Fruit fly (Drosophila melanogaster) whole organism, embryonic: ENCODE measurements around the gene CG31219.
A peak's percentile ranks its signal among the peaks of the same experiment; 100 is the strongest.

ENCODE experiments used
- BEAF-32 ChIP-seq: fragments of 200-800 bp; sonication (Bioruptor generic); optimal IDR thresholded peaks from 3 replicates; lab custom pipeline; 2017; ENCODE audit warnings: missing biosample characterization, missing genetic modification characterization, mild to moderate bottlenecking, moderate library complexity, missing genetic modification reagents
- Bgb ChIP-seq: fragments of 200-800 bp; sonication (Bioruptor generic); IDR thresholded peaks from 2 replicates; pipeline ENCODE4 v1.3.6; 2022; ENCODE audit warnings: missing biosample characterization, missing genetic modification characterization; ENCODE audit not compliant: partially characterized antibody
- CG1024 ChIP-seq: fragments of 200-800 bp; sonication (Bioruptor generic); IDR thresholded peaks from 2 replicates; pipeline ENCODE4 v1.3.6; 2022; ENCODE audit warnings: missing biosample characterization, missing genetic modification characterization
- CG10431 ChIP-seq: fragments of 200-800 bp; sonication (Bioruptor generic); optimal IDR thresholded peaks from 3 replicates; lab custom pipeline; 2018; ENCODE audit warnings: missing biosample characterization, mild to moderate bottlenecking, missing genetic modification characterization
- CG10543 ChIP-seq: fragments of 200-800 bp; sonication (Bioruptor generic); optimal IDR thresholded peaks from 3 replicates; lab custom pipeline; 2017; ENCODE audit warnings: missing biosample characterization, mild to moderate bottlenecking, missing genetic modification characterization, moderate library complexity
- CG10959 ChIP-seq: fragments of 200-800 bp; sonication (Bioruptor generic); IDR thresholded peaks from 2 replicates; pipeline ENCODE4 v1.3.6; 2022; ENCODE audit warnings: missing biosample characterization, missing genetic modification characterization
- CG12104 ChIP-seq: fragments of 200-800 bp; sonication (Bioruptor generic); optimal IDR thresholded peaks from 3 replicates; lab custom pipeline; 2016; ENCODE audit warnings: missing biosample characterization, missing genetic modification characterization
- CG12299 ChIP-seq: fragments of 200-800 bp; sonication (Bioruptor generic); optimal IDR thresholded peaks from 2 replicates; lab custom pipeline; 2018; ENCODE audit warnings: missing biosample characterization, mild to moderate bottlenecking, missing genetic modification characterization
- CG12744 ChIP-seq: fragments of 200-800 bp; sonication (Bioruptor generic); optimal IDR thresholded peaks from 2 replicates; lab custom pipeline; 2016; ENCODE audit warnings: missing biosample characterization, missing genetic modification characterization
- CG13296 ChIP-seq: fragments of 200-800 bp; sonication (Bioruptor generic); optimal IDR thresholded peaks from 3 replicates; lab custom pipeline; 2018; ENCODE audit warnings: missing biosample characterization, mild to moderate bottlenecking, missing genetic modification characterization
- CG13624 ChIP-seq: fragments of 200-800 bp; sonication (Bioruptor generic); optimal IDR thresholded peaks from 2 replicates; lab custom pipeline; 2016; ENCODE audit warnings: missing biosample characterization, missing genetic modification characterization
- CG14667 ChIP-seq: fragments of 200-800 bp; sonication (Bioruptor generic); IDR thresholded peaks from 2 replicates; pipeline ENCODE4 v1.3.6; 2022; ENCODE audit warnings: missing biosample characterization, missing genetic modification characterization
- CG18619 ChIP-seq: fragments of 200-800 bp; sonication (Bioruptor generic); optimal IDR thresholded peaks from 3 replicates; lab custom pipeline; 2017; ENCODE audit warnings: missing biosample characterization, mild to moderate bottlenecking, missing genetic modification characterization
- CG3995 ChIP-seq: fragments of 200-800 bp; sonication (Bioruptor generic); optimal IDR thresholded peaks from 3 replicates; lab custom pipeline; 2016; ENCODE audit warnings: missing biosample characterization, missing genetic modification characterization
- CG4360 ChIP-seq: fragments of 200-800 bp; sonication (Bioruptor generic); IDR thresholded peaks from 2 replicates; pipeline ENCODE4 v1.3.6; 2022; ENCODE audit warnings: missing biosample characterization, missing genetic modification characterization
- CG4730 ChIP-seq: fragments of 200-800 bp; sonication (Bioruptor generic); IDR thresholded peaks from 2 replicates; pipeline ENCODE4 v1.3.6; 2022; ENCODE audit warnings: missing biosample characterization, missing genetic modification characterization
- CG7745 ChIP-seq: fragments of 200-800 bp; sonication (Bioruptor generic); optimal IDR thresholded peaks from 2 replicates; lab custom pipeline; 2018; ENCODE audit warnings: missing biosample characterization, mild to moderate bottlenecking, missing genetic modification characterization, moderate library complexity
- CG7963 ChIP-seq: fragments of 200-800 bp; sonication (Bioruptor generic); IDR thresholded peaks from 3 replicates; pipeline ENCODE4 v1.3.6; 2022; ENCODE audit warnings: missing biosample characterization, missing genetic modification characterization; ENCODE audit not compliant: partially characterized antibody
- CG7987 ChIP-seq: fragments of 200-800 bp; sonication (Bioruptor generic); optimal IDR thresholded peaks from 2 replicates; lab custom pipeline; 2018; ENCODE audit warnings: missing biosample characterization, mild to moderate bottlenecking, missing genetic modification characterization, moderate library complexity
- Dip2 ChIP-seq: fragments of 200-800 bp; sonication (Bioruptor generic); IDR thresholded peaks from 2 replicates; pipeline ENCODE4 v1.3.6; 2022; ENCODE audit warnings: missing biosample characterization, missing genetic modification characterization
- ERR ChIP-seq: fragments of 200-800 bp; sonication (Bioruptor generic); optimal IDR thresholded peaks from 2 replicates; lab custom pipeline; 2016; ENCODE audit warnings: missing biosample characterization, missing genetic modification characterization
- Elba2 ChIP-seq: fragments of 200-800 bp; sonication (Bioruptor generic); optimal IDR thresholded peaks from 3 replicates; lab custom pipeline; 2016; ENCODE audit warnings: missing biosample characterization, missing genetic modification characterization
- Hey ChIP-seq: fragments of 200-800 bp; sonication (Bioruptor generic); optimal IDR thresholded peaks from 3 replicates; lab custom pipeline; 2018; ENCODE audit warnings: missing biosample characterization, mild to moderate bottlenecking, missing genetic modification characterization
- Hr39 ChIP-seq: fragments of >200 bp; optimal IDR thresholded peaks from 2 replicates; lab custom pipeline; 2017
- Kr ChIP-seq: fragments of 200-800 bp; sonication (Bioruptor generic); optimal IDR thresholded peaks from 2 replicates; lab custom pipeline; 2017; ENCODE audit warnings: missing biosample characterization, mild to moderate bottlenecking, missing genetic modification characterization
- Oaz ChIP-seq: fragments of 200-800 bp; sonication (Bioruptor generic); IDR thresholded peaks from 2 replicates; pipeline ENCODE4 v1.3.6; 2022; ENCODE audit warnings: missing biosample characterization, missing genetic modification characterization
- Poxn ChIP-seq: fragments of 200-800 bp; sonication (Bioruptor generic); IDR thresholded peaks from 2 replicates; pipeline ENCODE4 v1.3.6; 2022; ENCODE audit warnings: missing biosample characterization, missing genetic modification characterization
- Ravus ChIP-seq: fragments of 200-800 bp; sonication (Bioruptor generic); IDR thresholded peaks from 2 replicates; pipeline ENCODE4 v1.3.6; 2022; ENCODE audit warnings: missing biosample characterization, missing genetic modification characterization
- aop ChIP-seq: fragments of 200-800 bp; sonication (Bioruptor generic); IDR thresholded peaks from 2 replicates; pipeline ENCODE4 v1.3.6; 2022; ENCODE audit warnings: missing biosample characterization, missing genetic modification characterization
- ara ChIP-seq: fragments of 200-800 bp; sonication (Bioruptor generic); IDR thresholded peaks from 2 replicates; pipeline ENCODE4 v1.3.6; 2022; ENCODE audit warnings: missing biosample characterization, missing genetic modification characterization
- az2 ChIP-seq: fragments of 200-800 bp; sonication (Bioruptor generic); optimal IDR thresholded peaks from 3 replicates; lab custom pipeline; 2016; ENCODE audit warnings: missing biosample characterization, missing genetic modification characterization
- bab2 ChIP-seq: fragments of 200-800 bp; sonication (Bioruptor generic); optimal IDR thresholded peaks from 2 replicates; lab custom pipeline; 2016; ENCODE audit warnings: missing biosample characterization, missing genetic modification characterization
- bsh ChIP-seq, 2 experiments: fragments of 200-800 bp; sonication (Bioruptor generic); optimal IDR thresholded peaks; 2 replicates each; lab custom pipeline; 2017 to 2018; ENCODE audit warnings: mild to moderate bottlenecking in 2 of 2, missing biosample characterization in 2 of 2, missing genetic modification characterization in 2 of 2, moderate library complexity in 1 of 2
- cad ChIP-seq: fragments of >200 bp; optimal IDR thresholded peaks from 2 replicates; lab custom pipeline; 2017; ENCODE audit warnings: missing biosample characterization, missing genetic modification characterization
- crol ChIP-seq: fragments of 200-800 bp; sonication (Bioruptor generic); IDR thresholded peaks from 2 replicates; pipeline ENCODE4 v1.3.6; 2022; ENCODE audit warnings: missing biosample characterization, missing genetic modification characterization
- ewg ChIP-seq: fragments of 200-800 bp; sonication (Bioruptor generic); optimal IDR thresholded peaks from 3 replicates; lab custom pipeline; 2017; ENCODE audit warnings: mild to moderate bottlenecking, missing biosample characterization, missing genetic modification reagents, missing genetic modification characterization
- gce ChIP-seq: fragments of 200-800 bp; sonication (Bioruptor generic); IDR thresholded peaks from 3 replicates; pipeline ENCODE4 v1.3.6; 2022; ENCODE audit warnings: missing biosample characterization, missing genetic modification characterization
- gcm ChIP-seq: fragments of 200-800 bp; sonication (Bioruptor generic); optimal IDR thresholded peaks from 2 replicates; lab custom pipeline; 2019; ENCODE audit warnings: missing biosample characterization, mild to moderate bottlenecking, missing genetic modification characterization, moderate library complexity
- maf-S ChIP-seq: fragments of 200-800 bp; sonication (Bioruptor generic); optimal IDR thresholded peaks from 2 replicates; lab custom pipeline; 2016; ENCODE audit warnings: missing biosample characterization, missing genetic modification characterization
- onecut ChIP-seq: fragments of 200-800 bp; sonication (Bioruptor generic); IDR thresholded peaks from 2 replicates; pipeline ENCODE4 v1.3.6; 2022; ENCODE audit warnings: missing biosample characterization, missing genetic modification characterization
- phol ChIP-seq: fragments of 200-800 bp; sonication (Bioruptor generic); optimal IDR thresholded peaks from 3 replicates; lab custom pipeline; 2018; ENCODE audit warnings: missing biosample characterization, mild to moderate bottlenecking, missing genetic modification characterization, moderate library complexity
- salm ChIP-seq: fragments of 200-800 bp; sonication (Bioruptor generic); optimal IDR thresholded peaks from 2 replicates; lab custom pipeline; 2018; ENCODE audit warnings: missing biosample characterization, mild to moderate bottlenecking, missing genetic modification characterization
- ssp ChIP-seq: fragments of 200-800 bp; sonication (Bioruptor generic); IDR thresholded peaks from 2 replicates; pipeline ENCODE4 v1.3.6; 2022; ENCODE audit warnings: missing biosample characterization, missing genetic modification characterization
- stwl ChIP-seq: fragments of 200-800 bp; sonication (Bioruptor generic); optimal IDR thresholded peaks from 3 replicates; lab custom pipeline; 2018; ENCODE audit warnings: missing biosample characterization, mild to moderate bottlenecking, missing genetic modification characterization, moderate library complexity
- trh ChIP-seq: fragments of 200-800 bp; sonication (Bioruptor generic); optimal IDR thresholded peaks from 2 replicates; lab custom pipeline; 2016; ENCODE audit warnings: missing biosample characterization, missing genetic modification characterization
- twi ChIP-seq: fragments of 200-800 bp; optimal IDR thresholded peaks from 2 replicates; lab custom pipeline; 2019; ENCODE audit warnings: missing biosample characterization, mild to moderate bottlenecking, missing genetic modification characterization, moderate library complexity
- unpg ChIP-seq: fragments of 200-800 bp; sonication (Bioruptor generic); optimal IDR thresholded peaks from 3 replicates; lab custom pipeline; 2018; ENCODE audit warnings: missing biosample characterization, mild to moderate bottlenecking, missing genetic modification characterization, moderate library complexity
- vfl ChIP-seq: fragments of 200-800 bp; sonication (Bioruptor generic); optimal IDR thresholded peaks from 2 replicates; lab custom pipeline; 2016; ENCODE audit warnings: missing biosample characterization, missing genetic modification characterization
- vvl ChIP-seq: fragments of 200-800 bp; sonication (Bioruptor generic); IDR thresholded peaks from 2 replicates; pipeline ENCODE4 v1.3.6; 2022; ENCODE audit warnings: missing biosample characterization, missing genetic modification characterization
- zen ChIP-seq: fragments of 200-800 bp; sonication (Bioruptor generic); optimal IDR thresholded peaks from 3 replicates; lab custom pipeline; 2018; ENCODE audit warnings: missing biosample characterization, mild to moderate bottlenecking, missing genetic modification characterization, moderate library complexity

Gene CG31219

DNA sequence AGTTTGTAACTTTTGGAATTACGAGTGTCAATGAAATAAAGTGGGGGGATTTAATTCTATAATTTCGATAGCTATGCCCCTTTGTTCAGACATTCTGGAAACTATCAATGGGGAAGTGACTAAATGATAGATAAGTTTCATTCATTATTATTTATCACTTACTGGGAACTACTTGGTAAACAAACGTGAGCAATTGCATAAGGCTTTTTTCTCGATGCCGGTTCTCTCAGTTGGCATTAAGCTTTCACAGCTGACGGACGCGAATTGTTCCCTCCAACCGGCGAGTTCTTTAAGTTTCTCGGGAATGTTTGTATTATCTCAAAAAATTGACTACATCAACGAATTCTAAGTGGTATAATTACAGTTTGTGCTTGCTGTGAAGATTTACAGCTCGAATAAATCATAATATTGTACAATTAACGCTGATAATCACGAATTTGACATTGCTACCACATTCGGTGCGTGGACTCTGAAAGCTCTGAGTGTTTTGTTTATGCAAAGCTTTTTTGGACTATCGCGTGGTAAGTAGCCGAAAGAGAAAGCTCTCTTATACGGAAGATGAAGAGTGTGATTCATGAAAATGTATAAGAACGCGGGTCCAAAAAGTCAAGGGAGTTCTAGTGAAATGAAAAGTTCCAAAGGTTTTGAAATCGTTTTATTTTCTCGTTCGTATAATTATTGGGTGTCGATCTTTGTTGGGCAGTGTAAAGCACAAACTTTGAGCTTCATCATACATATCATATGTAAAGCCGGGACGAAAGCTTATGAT lies 20.6 kb downstream of the CG31219 start, which contains the start of gene Naam (continued):
- TF ChIP-seq gcm (GFP tag; lab: Kevin White, UChicago), result peak; percentile 73
- peak; percentile 57 for TF ChIP-seq phol (tag; lab: Kevin White, UChicago)
- peak; percentile 64 for TF ChIP-seq bab2 (GFP tag; lab: Kevin White, UChicago)
- TF ChIP-seq ssp (GFP tag; lab: Robert Waterston, UW), result no peak
- no peak for TF ChIP-seq crol
- peak; percentile 22 for TF ChIP-seq CG12299 (tag; lab: Kevin White, UChicago)
- TF ChIP-seq stwl (tag; lab: Kevin White, UChicago), result no peak
- peak; percentile 1 for TF ChIP-seq BEAF-32
- peak; percentile 58 for TF ChIP-seq CG3995 (GFP tag; lab: Kevin White, UChicago)
- peak; percentile 64 for TF ChIP-seq CG7987 (GFP tag; lab: Kevin White, UChicago)
- TF ChIP-seq CG4730 (GFP tag; lab: Robert Waterston, UW), result 0 out of 2 replicates have a peak, but pooled peaks have one; percentile 33
- no peak for TF ChIP-seq Hr39 (lab: Kevin White, UChicago)
- TF ChIP-seq gce (GFP tag; lab: Robert Waterston, UW), result peak; percentile 54; the same call in 1 of the 3 replicates
- no peak for TF ChIP-seq Hey (tag; lab: Kevin White, UChicago)
- TF ChIP-seq CG10959, result no peak
- TF ChIP-seq CG10543 (GFP tag; lab: Kevin White, UChicago), result peak; percentile 78
- TF ChIP-seq Kr, result no peak
- TF ChIP-seq unpg (GFP tag; lab: Kevin White, UChicago), result peak; percentile 85
- TF ChIP-seq CG7745, result no peak
- peak; percentile 57 for TF ChIP-seq CG1024
- TF ChIP-seq maf-S, result peak; percentile 62
- no peak for TF ChIP-seq aop (GFP tag; lab: Robert Waterston, UW)
- TF ChIP-seq salm (tag; lab: Kevin White, UChicago), result peak; percentile 67
- peak; percentile 89 for TF ChIP-seq CG13624 (GFP tag; lab: Kevin White, UChicago)
- no peak for TF ChIP-seq Elba2 (GFP tag; lab: Kevin White, UChicago)
- no peak for TF ChIP-seq trh (GFP tag; lab: Kevin White, UChicago)
- no peak for TF ChIP-seq CG7963 (GFP tag; lab: Robert Waterston, UW)
- peak in 1 of 2 experiments; percentile 81 for TF ChIP-seq bsh (GFP tag; optimal IDR thresholded peaks at IDR 0.05; lab: Kevin White, UChicago)
- TF ChIP-seq CG4360 (GFP tag; lab: Robert Waterston, UW), result no peak
- peak; percentile 35 for TF ChIP-seq CG12104
- TF ChIP-seq Ravus (GFP tag; lab: Robert Waterston, UW), result peak; percentile 8; the same call in 1 of the 2 replicates
- peak; percentile 60; the same call in 1 of the 2 replicates for TF ChIP-seq onecut
- no peak for TF ChIP-seq Dip2 (GFP tag; lab: Robert Waterston, UW)
- no peak for TF ChIP-seq CG10431
- no peak for TF ChIP-seq Poxn (GFP tag; lab: Robert Waterston, UW)
- no peak for TF ChIP-seq Bgb (GFP tag; lab: Robert Waterston, UW)
- TF ChIP-seq ewg (GFP tag; lab: Kevin White, UChicago), result peak; percentile 51
- TF ChIP-seq vvl (GFP tag; lab: Robert Waterston, UW), result peak; percentile 94
- TF ChIP-seq vfl (GFP tag; lab: Kevin White, UChicago), result peak; percentile 67
- TF ChIP-seq CG18619 (GFP tag; lab: Kevin White, UChicago), result peak; percentile 74
- TF ChIP-seq ara (GFP tag; lab: Robert Waterston, UW), result peak; percentile 67; the same call in 1 of the 2 replicates
- TF ChIP-seq ERR (GFP tag; lab: Kevin White, UChicago), result peak; percentile 78
- TF ChIP-seq CG12744 (GFP tag; lab: Kevin White, UChicago), result peak; percentile 72
- peak; percentile 74 for TF ChIP-seq CG13296 (GFP tag; lab: Kevin White, UChicago)
- TF ChIP-seq zen (tag; lab: Kevin White, UChicago), result peak; percentile 21
- peak; percentile 77 for TF ChIP-seq az2 (GFP tag; lab: Kevin White, UChicago)
- TF ChIP-seq Oaz (GFP tag; lab: Robert Waterston, UW), result no peak
- TF ChIP-seq cad (GFP tag; lab: Kevin White, UChicago), result no peak
- 0 out of 2 replicates have a peak, but pooled peaks have one; percentile 40 for TF ChIP-seq CG14667 (GFP tag; lab: Robert Waterston, UW)
- no peak for TF ChIP-seq twi
